Fruit fly (Drosophila melanogaster): ENCODE data around the gene Hph.

Gene Hph

dm6 chr3R:5270806-5271205 is 14.0 kb downstream of the Hph start:
- TF ChIP-seq pan (optimal IDR thresholded peaks at IDR 0.05) (no peak), EcR (GFP tag; optimal IDR thresholded peaks at IDR 0.05) (no peak), CG8478 (optimal IDR thresholded peaks at IDR 0.05) (no peak), psq (optimal IDR thresholded peaks at IDR 0.05) (no peak), Dll (optimal IDR thresholded peaks at IDR 0.05) (no peak), usp (GFP tag; optimal IDR thresholded peaks at IDR 0.05) (no peak)

dm6 chr3R:5277735-5278134 is 20.9 kb downstream of the Hph start, which contains the start of gene CG31538:
CG31538 (minus strand) TSS chr3R:5277835.
- no peak for TF ChIP-seq CG8478 (optimal IDR thresholded peaks at IDR 0.05)
- TF ChIP-seq Dll (optimal IDR thresholded peaks at IDR 0.05): no peak
- TF ChIP-seq pan (optimal IDR thresholded peaks at IDR 0.05): no peak
- TF ChIP-seq usp (GFP tag; optimal IDR thresholded peaks at IDR 0.05): no peak
- TF ChIP-seq EcR (GFP tag; optimal IDR thresholded peaks at IDR 0.05): no peak
- TF ChIP-seq psq (optimal IDR thresholded peaks at IDR 0.05): no peak

dm6 chr3R:5278627-5279026 is 21.8 kb downstream of the Hph start:
- TF ChIP-seq Dll (optimal IDR thresholded peaks at IDR 0.05) (no peak), pan (optimal IDR thresholded peaks at IDR 0.05) (no peak), psq (optimal IDR thresholded peaks at IDR 0.05) (no peak), EcR (GFP tag; optimal IDR thresholded peaks at IDR 0.05) (no peak), CG8478 (optimal IDR thresholded peaks at IDR 0.05) (no peak), usp (GFP tag; optimal IDR thresholded peaks at IDR 0.05) (no peak)

- TF ChIP-seq pan (optimal IDR thresholded peaks at IDR 0.05): no peak
- TF ChIP-seq CG8478 (optimal IDR thresholded peaks at IDR 0.05): no peak
These were observed 22.9 kb downstream of the Hph start for dm6 chr3R:5279609-5280164.

dm6 chr3R:5280380-5280779 is 23.5 kb downstream of the Hph start:
- no peak for TF ChIP-seq Dll (optimal IDR thresholded peaks at IDR 0.05)
- no peak for TF ChIP-seq psq (optimal IDR thresholded peaks at IDR 0.05)
- no peak for TF ChIP-seq usp (GFP tag; optimal IDR thresholded peaks at IDR 0.05)
- no peak for TF ChIP-seq CG8478 (optimal IDR thresholded peaks at IDR 0.05)
- TF ChIP-seq EcR (GFP tag; optimal IDR thresholded peaks at IDR 0.05): no peak
- no peak for TF ChIP-seq pan (optimal IDR thresholded peaks at IDR 0.05)

- peak; percentile 53 for TF ChIP-seq pan (optimal IDR thresholded peaks at IDR 0.05)
- no peak for TF ChIP-seq Dll (optimal IDR thresholded peaks at IDR 0.05)
These were observed 24.3 kb downstream of the Hph start for dm6 chr3R:5281094-5281493.

dm6 chr3R:5282755-5283359 is 26.0 kb downstream of the Hph start:
- TF ChIP-seq pan (optimal IDR thresholded peaks at IDR 0.05): no peak
- TF ChIP-seq EcR (GFP tag; optimal IDR thresholded peaks at IDR 0.05): no peak
- peak; percentile 69 for TF ChIP-seq psq (optimal IDR thresholded peaks at IDR 0.05)
- no peak for TF ChIP-seq CG8478 (optimal IDR thresholded peaks at IDR 0.05)
- TF ChIP-seq usp (GFP tag; optimal IDR thresholded peaks at IDR 0.05): no peak
- no peak for TF ChIP-seq Dll (optimal IDR thresholded peaks at IDR 0.05)

- TF ChIP-seq psq (optimal IDR thresholded peaks at IDR 0.05): no peak
- no peak for TF ChIP-seq Dll (optimal IDR thresholded peaks at IDR 0.05)
- no peak for TF ChIP-seq CG8478 (optimal IDR thresholded peaks at IDR 0.05)
- TF ChIP-seq pan (optimal IDR thresholded peaks at IDR 0.05): no peak
- no peak for TF ChIP-seq usp (GFP tag; optimal IDR thresholded peaks at IDR 0.05)
- TF ChIP-seq EcR (GFP tag; optimal IDR thresholded peaks at IDR 0.05): no peak
These were observed 26.6 kb downstream of the Hph start for dm6 chr3R:5283360-5283963.

dm6 chr3R:5285937-5286336 is 29.1 kb downstream of the Hph start:
- TF ChIP-seq Dll (optimal IDR thresholded peaks at IDR 0.05) (no peak), pan (optimal IDR thresholded peaks at IDR 0.05) (no peak), EcR (GFP tag; optimal IDR thresholded peaks at IDR 0.05) (no peak), usp (GFP tag; optimal IDR thresholded peaks at IDR 0.05) (no peak), CG8478 (optimal IDR thresholded peaks at IDR 0.05) (no peak), psq (optimal IDR thresholded peaks at IDR 0.05) (no peak)

dm6 chr3R:5286918-5287636 is 30.2 kb downstream of the Hph start:
- TF ChIP-seq CG8478 (optimal IDR thresholded peaks at IDR 0.05) (no peak), psq (optimal IDR thresholded peaks at IDR 0.05) (no peak), usp (GFP tag; optimal IDR thresholded peaks at IDR 0.05) (no peak), Dll (optimal IDR thresholded peaks at IDR 0.05) (no peak), EcR (GFP tag; optimal IDR thresholded peaks at IDR 0.05) (no peak), pan (optimal IDR thresholded peaks at IDR 0.05) (no peak)

dm6 chr3R:5287965-5288364 is 31.1 kb downstream of the Hph start:
- TF ChIP-seq usp (GFP tag; optimal IDR thresholded peaks at IDR 0.05) (no peak), psq (optimal IDR thresholded peaks at IDR 0.05) (no peak), pan (optimal IDR thresholded peaks at IDR 0.05) (no peak), CG8478 (optimal IDR thresholded peaks at IDR 0.05) (no peak), Dll (optimal IDR thresholded peaks at IDR 0.05) (no peak), EcR (GFP tag; optimal IDR thresholded peaks at IDR 0.05) (no peak)

dm6 chr3R:5290738-5291137 is 33.9 kb downstream of the Hph start:
- TF ChIP-seq pan (optimal IDR thresholded peaks at IDR 0.05) (no peak), EcR (GFP tag; optimal IDR thresholded peaks at IDR 0.05) (no peak), psq (optimal IDR thresholded peaks at IDR 0.05) (no peak), CG8478 (optimal IDR thresholded peaks at IDR 0.05) (no peak), Dll (optimal IDR thresholded peaks at IDR 0.05) (no peak), usp (GFP tag; optimal IDR thresholded peaks at IDR 0.05) (no peak)

Data from whole organism.